Fruit fly (Drosophila melanogaster) S2 (cell line): ENCODE results near the gene Tim17b1.

Source experiments
- CG8478 ChIP-seq: fragments of >200 bp; optimal IDR thresholded peaks from 2 replicates; lab custom pipeline; 2018
- CTCF ChIP-seq, 2 experiments: fragments of >200 bp; optimal IDR thresholded peaks; 2 replicates each; lab custom pipeline; 2018

Tim17b1 gene

DNA sequence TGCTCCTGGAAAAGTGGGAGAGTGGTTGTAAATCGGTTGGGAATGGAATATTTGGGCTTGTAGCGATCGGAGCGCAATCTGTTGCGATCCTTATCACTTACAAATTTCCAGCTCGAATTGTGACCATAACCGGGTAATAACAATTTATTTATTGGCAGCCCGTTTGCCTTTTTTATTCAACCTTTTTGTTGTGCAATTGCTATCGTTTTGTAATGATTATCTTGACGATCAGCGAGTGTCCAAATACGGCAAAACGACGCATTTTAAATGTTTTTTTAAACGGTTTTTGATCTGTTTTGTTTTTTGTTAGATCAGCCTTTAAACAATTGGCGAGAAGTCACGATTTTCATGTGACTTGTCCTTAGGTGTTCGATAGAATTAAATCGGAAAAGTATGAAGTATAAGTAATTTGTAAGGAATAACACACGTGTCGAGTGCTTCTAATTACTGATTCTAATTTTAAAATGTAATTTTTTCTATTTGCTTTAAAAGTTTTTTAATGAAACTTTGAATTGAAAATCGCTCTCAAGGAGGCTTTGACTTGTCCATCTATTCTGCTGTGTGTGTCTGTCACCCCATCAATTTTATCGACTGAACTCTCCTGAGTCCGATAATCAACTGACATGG is at the start of gene Tim17b1:
Gene Tim17b1 (plus strand): TSS at position 577 of the 627 bp plus-strand sequence.
- TF ChIP-seq CTCF (optimal IDR thresholded peaks at IDR 0.05; lab: Kevin White, UChicago) (no peak), CG8478 (lab: Kevin White, UChicago) (no peak)

DNA sequence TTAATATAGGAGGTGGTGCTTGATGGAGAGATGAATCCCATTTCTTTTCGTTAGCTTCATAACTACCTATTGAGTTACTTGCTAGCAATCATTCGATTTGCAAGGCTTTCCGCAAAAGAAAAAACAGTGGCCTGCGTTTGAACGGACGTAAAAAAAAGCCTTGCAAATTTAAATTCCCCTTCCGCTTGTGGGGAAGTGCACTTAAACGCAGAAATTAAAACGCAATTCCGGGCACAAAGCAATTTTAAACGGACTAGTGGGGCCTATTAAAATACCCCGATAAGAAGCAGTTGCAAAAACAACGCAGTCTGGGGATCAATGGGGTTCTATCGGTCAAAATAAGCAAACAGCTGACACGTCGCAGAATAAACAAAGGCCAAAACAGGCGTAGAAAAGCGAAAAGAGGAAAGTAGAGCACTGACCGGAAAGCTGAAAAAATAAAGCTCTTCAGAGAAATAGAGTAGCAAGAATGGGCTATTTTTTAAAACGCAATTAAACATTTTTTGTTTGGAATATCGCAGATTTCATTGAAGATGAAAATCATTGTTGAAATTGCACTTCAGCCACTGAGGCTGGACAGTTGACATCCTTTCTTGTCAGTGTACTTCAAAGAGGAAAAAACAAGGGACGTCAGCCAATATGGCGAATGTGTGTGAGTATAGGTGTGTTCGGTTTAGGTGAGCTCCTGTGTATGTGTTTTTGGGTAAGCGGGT is 49.3 kb upstream of the Tim17b1 start:
- no peak for TF ChIP-seq CG8478 (lab: Kevin White, UChicago)

DNA sequence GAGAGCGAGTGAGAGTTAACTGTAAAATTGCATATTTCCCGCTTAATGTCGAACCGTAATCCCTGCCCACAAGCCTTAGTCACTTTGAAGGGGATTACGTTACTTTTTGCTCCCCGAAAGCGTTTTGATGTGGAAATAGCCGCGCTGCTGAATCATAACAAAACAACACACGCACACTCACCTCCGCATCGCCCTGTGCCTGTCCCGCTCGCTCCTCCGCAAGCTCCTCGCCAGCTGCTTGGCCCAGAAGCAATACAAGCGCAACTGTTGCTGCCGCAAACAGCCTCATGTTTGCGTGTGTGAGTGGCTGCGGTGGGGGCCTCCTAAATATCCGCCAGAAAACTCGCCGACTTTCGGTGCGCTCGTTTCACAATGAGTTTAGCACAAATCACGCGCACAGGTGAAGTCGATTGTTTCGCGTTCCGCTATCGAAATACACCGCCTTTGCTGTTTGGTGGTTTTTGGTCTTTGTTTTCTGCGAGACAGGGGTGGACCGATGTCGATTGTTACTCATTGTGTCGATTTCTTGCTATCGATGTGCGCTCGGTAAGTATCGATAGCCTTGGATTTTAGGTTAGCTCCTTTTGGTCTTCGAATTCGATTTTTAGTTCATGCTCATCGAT is 48.6 kb upstream of the Tim17b1 start, which contains the start of gene CtsF:
Gene CtsF (minus strand): TSS at position 503 of the 623 bp plus-strand sequence.
- TF ChIP-seq CTCF (optimal IDR thresholded peaks at IDR 0.05; lab: Kevin White, UChicago), result no peak

DNA sequence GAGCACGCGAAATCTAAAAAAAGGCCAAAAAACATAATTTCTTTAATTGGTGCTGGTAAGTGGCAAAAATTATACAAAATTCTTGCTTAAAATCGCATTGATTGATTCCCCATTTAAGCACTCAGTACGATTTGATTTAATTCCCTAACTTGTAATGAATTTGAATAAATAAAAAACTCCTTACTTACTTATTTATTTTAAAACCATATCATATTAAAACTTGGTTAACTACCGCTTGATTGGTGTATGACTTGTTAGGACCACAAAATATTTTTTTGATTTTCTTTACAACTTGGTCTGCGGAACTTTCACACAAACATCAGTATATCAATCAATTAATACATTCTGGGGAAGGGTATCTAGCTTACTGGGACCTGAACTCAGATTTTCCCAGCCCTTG is 47.1 kb upstream of the Tim17b1 start, which contains the start of gene CG1113:
Gene CG1113 (plus strand): TSS at position 301 of the 400 bp plus-strand sequence.
- TF ChIP-seq CTCF (optimal IDR thresholded peaks at IDR 0.05; lab: Kevin White, UChicago) (no peak), CG8478 (lab: Kevin White, UChicago) (no peak)

DNA sequence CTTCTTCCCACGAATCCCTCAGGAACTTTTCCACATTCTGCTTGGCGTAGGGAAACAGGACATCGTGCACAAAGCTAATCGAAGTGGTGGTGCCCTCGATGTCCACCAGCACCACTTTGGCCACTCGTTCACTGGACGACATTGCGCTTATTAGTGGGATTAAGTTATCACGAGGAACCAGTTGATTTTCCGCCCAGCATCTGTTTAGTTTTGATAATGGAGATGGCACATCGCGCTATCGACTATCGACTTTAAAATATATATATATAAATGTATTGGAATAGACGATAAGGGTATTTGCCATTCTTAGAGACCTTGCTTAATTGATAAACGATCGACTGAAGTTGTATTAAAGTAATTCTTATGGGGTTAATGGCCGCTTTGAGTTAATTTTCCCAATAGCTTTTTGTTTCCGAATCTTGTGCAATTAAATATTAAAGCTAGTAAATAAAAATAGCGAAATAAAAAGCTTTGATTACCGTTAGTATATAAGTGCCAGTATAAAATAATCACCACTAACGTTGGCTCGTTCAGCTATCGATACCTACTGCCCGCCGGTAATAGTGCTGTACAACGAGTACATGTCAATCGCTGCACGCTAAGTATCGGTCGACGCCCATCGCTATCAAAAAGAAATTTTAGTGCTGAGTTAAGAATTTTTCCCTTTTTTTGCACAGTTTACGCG is 43.3 kb upstream of the Tim17b1 start, which contains the start of the genes Enoph and Hph:
Gene Enoph (minus strand): TSS at position 220 of the 685 bp plus-strand sequence.
Gene Hph (plus strand): TSS at position 576 of the 685 bp plus-strand sequence.
- TF ChIP-seq CG8478 (lab: Kevin White, UChicago) (no peak), CTCF (optimal IDR thresholded peaks at IDR 0.05; lab: Kevin White, UChicago) (no peak)

DNA sequence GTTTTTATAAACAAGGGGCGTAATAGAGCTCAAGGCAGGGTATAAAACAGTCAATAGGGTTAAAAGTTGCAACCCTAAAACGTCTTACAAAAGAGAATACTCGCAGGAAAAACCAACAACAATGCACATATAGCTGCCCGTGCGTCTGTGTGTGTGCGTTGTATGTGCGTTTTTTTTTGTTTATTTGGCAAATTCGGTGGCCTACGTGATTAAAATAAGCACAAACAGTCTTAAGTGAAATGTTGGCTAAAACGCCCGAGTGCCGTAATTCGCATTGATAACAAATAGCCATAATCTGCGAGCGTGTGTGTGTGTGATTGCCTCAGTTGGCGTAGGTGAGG is 42.8 kb upstream of the Tim17b1 start:
- no peak for TF ChIP-seq CTCF (optimal IDR thresholded peaks at IDR 0.05; lab: Kevin White, UChicago)
- TF ChIP-seq CG8478 (lab: Kevin White, UChicago), result no peak

DNA sequence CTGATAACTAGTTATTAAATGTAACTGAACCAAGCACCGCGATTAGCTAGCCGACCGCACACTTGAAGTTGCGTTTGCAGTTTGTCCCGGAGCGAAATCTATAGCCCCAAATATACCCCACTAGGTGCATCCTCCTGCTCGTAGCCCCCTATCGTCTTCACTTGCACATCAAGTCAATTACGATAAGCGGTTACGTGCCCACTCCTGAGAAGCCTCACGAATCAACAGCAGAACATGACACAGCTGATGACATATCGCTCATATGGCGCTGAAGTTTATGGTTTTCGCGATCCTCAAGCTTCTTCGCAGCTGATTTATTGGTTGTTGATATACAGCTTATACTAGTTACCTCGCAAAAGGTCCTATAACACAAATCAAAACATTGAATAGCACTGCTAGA is 38.7 kb upstream of the Tim17b1 start:
- TF ChIP-seq CG8478 (lab: Kevin White, UChicago) (no peak), CTCF (optimal IDR thresholded peaks at IDR 0.05; lab: Kevin White, UChicago) (no peak)

DNA sequence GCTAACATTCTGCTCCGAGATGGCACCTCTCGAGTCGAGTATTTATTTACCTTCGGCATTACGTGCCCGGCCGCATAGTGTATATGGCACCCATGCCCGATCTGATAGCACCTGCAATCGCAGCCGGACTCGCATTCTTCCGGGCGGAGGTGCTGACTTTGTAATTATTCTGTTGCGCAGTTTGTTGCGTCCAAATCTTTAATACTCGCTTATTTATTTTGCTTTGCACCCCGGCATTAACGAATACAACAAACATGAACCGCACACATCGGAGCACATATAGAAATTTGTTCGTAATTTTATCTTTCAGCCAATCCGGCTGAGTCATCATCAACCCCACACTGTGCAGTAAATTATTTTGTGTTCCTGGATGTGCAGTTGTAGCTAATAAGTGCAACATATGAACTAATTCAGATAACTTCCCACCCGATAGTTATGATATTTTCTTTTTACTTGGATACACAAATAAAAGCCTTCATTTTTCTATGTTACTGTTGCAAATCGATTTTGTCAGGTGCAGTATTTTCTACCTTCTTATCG is 37.9 kb upstream of the Tim17b1 start:
- TF ChIP-seq CTCF (optimal IDR thresholded peaks at IDR 0.05; lab: Kevin White, UChicago), result no peak
- no peak for TF ChIP-seq CG8478 (lab: Kevin White, UChicago)

DNA sequence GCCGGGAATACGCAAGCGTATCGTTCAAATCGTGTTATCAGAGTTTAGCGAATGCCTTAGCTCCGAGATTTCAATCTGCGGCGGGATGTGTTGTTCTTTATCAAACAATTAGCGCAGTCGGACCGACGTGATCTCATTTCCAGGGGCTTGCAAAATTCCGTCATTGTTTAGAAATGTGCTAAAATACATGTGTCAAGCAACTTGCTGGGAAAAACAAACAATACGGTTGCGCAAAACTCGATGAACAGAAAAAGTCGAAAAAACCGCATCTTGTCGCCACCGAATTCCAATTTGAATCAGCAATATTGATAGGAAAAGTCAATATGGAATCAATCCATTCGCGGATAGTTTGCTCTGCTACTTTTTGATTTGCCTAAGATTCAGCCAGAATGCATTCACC is 37.4 kb upstream of the Tim17b1 start, which contains the start of gene Tim17a2:
Gene Tim17a2 (minus strand): TSS at position 101 of the 400 bp plus-strand sequence.
- TF ChIP-seq CTCF (optimal IDR thresholded peaks at IDR 0.05; lab: Kevin White, UChicago), result no peak

DNA sequence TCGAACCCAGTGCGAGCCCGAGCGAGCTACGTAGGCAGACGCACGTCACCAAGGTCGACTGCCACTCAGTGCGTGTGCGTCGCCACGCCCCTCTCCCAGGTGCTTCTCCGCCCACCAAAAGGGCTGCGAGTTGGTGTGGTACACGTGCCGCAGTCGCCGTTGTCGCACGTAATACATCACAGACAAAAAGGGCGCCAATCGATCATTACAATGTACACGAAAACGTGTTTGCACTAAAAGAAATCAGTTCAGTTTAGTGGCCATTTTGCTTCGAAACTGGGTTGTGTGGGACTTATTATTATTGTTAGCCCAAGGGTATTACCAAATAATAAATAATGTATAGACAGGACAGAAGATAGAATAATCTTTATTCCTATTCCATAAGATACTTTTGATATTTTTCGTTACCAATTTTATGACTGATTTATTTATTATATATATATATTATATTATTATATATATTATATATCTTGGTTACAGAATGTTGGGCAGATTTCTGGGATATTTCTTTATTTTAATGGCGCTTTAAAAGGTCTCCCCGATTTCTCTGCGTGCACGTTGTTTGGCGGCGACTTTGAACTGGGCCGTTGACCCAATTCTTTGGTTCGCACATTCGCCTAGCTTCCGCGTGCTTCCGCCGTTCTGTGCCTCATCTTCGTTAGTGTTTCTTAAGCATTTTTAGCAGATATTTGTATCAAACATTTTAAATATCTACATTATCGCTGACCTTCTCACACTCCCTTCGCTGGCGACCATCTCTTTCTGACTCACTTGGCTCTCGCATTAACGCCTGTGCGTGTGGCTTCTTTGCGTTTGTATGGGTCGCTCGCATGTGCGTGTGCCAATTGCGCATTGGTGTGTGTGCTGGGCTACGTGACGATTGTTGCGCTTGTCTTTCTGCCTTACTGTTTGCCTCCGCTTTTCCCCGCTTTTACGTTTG is 36.4 kb upstream of the Tim17b1 start:
- TF ChIP-seq CTCF (optimal IDR thresholded peaks at IDR 0.05; lab: Kevin White, UChicago), result no peak

DNA sequence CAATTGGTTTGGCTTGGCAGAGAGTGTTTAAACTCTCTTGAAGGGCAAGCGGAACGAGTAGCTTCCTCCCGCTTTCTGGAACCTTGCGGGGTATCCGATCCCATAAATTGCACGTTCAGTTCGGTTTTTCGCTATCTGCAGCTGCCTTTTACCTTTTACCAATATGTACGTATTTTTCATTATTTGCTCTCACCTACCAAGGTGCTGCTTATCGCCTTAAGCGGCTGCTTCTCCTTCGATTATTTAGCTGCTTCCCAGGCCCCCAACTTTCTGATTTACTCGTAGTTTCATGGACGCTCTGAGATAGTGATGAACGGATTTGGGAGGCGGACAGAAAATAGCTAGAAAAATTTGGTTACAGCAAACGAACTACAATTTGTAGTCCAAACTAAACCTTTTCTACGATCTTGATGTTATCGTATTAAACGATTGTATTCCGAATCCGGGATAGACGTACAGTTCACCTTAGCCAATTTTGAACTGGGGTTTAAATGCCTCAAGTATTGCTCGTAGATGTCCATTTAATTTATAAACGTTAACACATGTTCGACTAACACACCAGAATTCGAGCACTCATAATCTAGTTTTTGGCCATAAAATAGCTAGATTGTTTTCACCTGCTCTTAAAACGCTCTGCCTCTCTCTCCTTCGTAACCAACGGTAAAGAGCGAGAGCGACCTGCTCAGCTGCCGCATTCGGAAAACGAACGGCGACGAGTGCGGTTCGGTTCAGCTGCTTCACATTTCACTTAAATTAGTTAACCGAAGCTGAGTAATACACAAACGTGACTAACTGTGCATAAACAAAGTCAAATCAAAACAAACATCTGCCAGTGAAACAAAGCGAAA is 35.5 kb upstream of the Tim17b1 start:
- TF ChIP-seq CG8478 (lab: Kevin White, UChicago) (no peak), CTCF (optimal IDR thresholded peaks at IDR 0.05; lab: Kevin White, UChicago) (no peak)

DNA sequence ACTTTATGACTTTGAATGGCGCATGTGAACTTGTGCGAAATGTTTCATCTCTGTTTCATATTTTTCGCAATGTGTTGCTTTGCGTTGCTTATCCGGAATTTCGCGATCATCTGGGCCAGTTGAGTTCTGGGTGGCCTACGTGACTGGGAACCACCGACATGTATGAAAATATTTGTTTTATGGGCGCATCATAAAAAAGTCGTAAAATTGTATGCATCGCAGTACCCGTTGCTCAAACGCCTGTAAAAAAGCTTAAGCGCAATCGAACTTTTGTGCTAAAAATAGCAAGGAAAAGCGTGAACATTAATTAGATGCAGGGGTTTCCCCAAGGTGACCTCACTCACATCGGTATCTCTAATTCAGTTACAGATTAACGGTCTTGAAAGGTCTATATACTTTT is 33.7 kb upstream of the Tim17b1 start:
- no peak for TF ChIP-seq CTCF (optimal IDR thresholded peaks at IDR 0.05; lab: Kevin White, UChicago)
- no peak for TF ChIP-seq CG8478 (lab: Kevin White, UChicago)

DNA sequence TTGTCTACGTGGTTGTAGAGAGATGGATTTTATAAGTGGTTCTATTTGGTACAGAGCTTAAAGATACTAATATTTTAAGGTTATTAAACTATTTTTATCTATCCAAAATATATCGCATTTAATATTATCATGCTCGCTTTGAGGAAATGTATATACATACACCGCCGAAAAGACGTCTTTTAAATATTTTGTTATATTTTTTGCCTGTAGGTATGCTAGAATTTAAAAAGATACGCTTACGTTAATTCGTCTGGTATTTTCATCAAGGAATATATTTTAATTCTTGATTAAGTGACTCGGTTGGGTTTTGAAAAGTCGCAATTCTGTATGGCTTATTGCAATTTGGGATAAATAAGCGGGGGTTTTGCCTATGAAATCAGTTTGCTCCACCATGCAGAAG is 31.4 kb upstream of the Tim17b1 start:
- TF ChIP-seq CTCF (optimal IDR thresholded peaks at IDR 0.05; lab: Kevin White, UChicago), result no peak
- TF ChIP-seq CG8478 (lab: Kevin White, UChicago), result no peak
